Worm (Caenorhabditis elegans) whole organism, L2 larva: ENCODE results near the gene drd-5.

ENCODE experiments used
- R02D3.7 ChIP-seq: fragments of 150-350 bp; optimal IDR thresholded peaks from 2 replicates; lab custom pipeline; 2014; ENCODE audit warnings: missing biosample characterization, missing genetic modification characterization
- Y55F3AM.14 ChIP-seq: fragments of 200-800 bp; sonication (Bioruptor generic); optimal IDR thresholded peaks from 2 replicates; lab custom pipeline; 2018; ENCODE audit warnings: mild to moderate bottlenecking, missing genetic modification characterization, missing compliant biosample characterization
- ZK546.5 ChIP-seq: sonication (generic microtip); optimal IDR thresholded peaks from 2 replicates; lab custom pipeline; 2017; ENCODE audit warnings: missing biosample characterization, missing genetic modification characterization
- egl-27 ChIP-seq: sonication (generic microtip); optimal IDR thresholded peaks from 3 replicates; lab custom pipeline; 2017; ENCODE audit warnings: missing biosample characterization, missing genetic modification reagents, missing genetic modification characterization
- elt-3 ChIP-seq: sonication (generic microtip); optimal IDR thresholded peaks from 2 replicates; lab custom pipeline; 2017; ENCODE audit warnings: missing biosample characterization, missing genetic modification characterization
- lin-13 ChIP-seq: fragments of 150-350 bp; optimal IDR thresholded peaks from 2 replicates; lab custom pipeline; 2014; ENCODE audit warnings: missing biosample characterization, missing genetic modification reagents, missing genetic modification characterization
- mab-5 ChIP-seq: fragments of 150-350 bp; optimal IDR thresholded peaks from 2 replicates; lab custom pipeline; 2014; ENCODE audit warnings: missing biosample characterization, missing genetic modification characterization
- nhr-11 ChIP-seq: fragments of 150-350 bp; optimal IDR thresholded peaks from 2 replicates; lab custom pipeline; 2014; ENCODE audit warnings: missing biosample characterization, missing genetic modification characterization
- nhr-25 ChIP-seq: fragments of 150-350 bp; sonication (generic microtip); optimal IDR thresholded peaks from 3 replicates; lab custom pipeline; 2014; ENCODE audit warnings: missing biosample characterization, missing genetic modification characterization
- unc-39 ChIP-seq: fragments of 150-350 bp; optimal IDR thresholded peaks from 2 replicates; lab custom pipeline; 2014; ENCODE audit warnings: missing biosample characterization, missing genetic modification characterization
- unc-62 ChIP-seq: fragments of 150-350 bp; optimal IDR thresholded peaks from 2 replicates; lab custom pipeline; 2014; ENCODE audit warnings: missing biosample characterization, missing genetic modification reagents, missing genetic modification characterization
- ztf-11 ChIP-seq: sonication (generic microtip); optimal IDR thresholded peaks from 2 replicates; lab custom pipeline; 2017; ENCODE audit warnings: missing biosample characterization, missing genetic modification characterization

DNA sequence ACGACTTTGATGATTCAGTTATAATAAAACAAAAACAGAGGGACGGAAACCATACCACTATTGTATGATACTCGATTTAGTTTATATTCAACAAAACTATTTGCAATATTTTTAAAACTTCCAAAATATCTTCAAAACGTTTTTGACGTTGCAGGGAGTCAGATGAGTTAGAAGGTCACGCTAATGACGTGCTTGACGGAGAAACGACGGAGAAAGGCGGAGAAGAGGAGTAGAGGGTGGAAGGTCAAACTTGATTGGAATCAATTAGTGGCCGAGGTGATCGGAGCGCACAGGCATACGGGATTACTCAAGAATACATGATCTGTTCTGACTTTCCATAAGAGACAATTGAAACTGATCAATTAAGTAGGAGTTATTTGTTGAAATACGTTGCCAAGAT, 43.3 kb downstream of the drd-5 start:
- TF ChIP-seq mab-5 (tag; lab: Kevin White, UChicago) (no peak), nhr-25 (peak; percentile 39), R02D3.7 (tag; lab: Kevin White, UChicago) (no peak), unc-39 (no peak), ZK546.5 (no peak), Y55F3AM.14 (no peak), egl-27 (no peak), lin-13 (GFP tag; lab: Kevin White, UChicago) (no peak), elt-3 (tag; lab: Kevin White, UChicago) (no peak), unc-62 (GFP tag; lab: Kevin White, UChicago) (no peak), nhr-11 (no peak), ztf-11 (tag; lab: Kevin White, UChicago) (no peak)
